Worm (Caenorhabditis elegans) whole organism, L2 larva: ENCODE data around the gene magu-2.

Experiments used
- Y55F3AM.14 ChIP-seq: fragments of 200-800 bp; sonication (Bioruptor generic); optimal IDR thresholded peaks from 2 replicates; lab custom pipeline; 2018; ENCODE audit warnings: mild to moderate bottlenecking, missing genetic modification characterization, missing compliant biosample characterization
- ZK546.5 ChIP-seq: sonication (generic microtip); optimal IDR thresholded peaks from 2 replicates; lab custom pipeline; 2017; ENCODE audit warnings: missing biosample characterization, missing genetic modification characterization
- ama-1 ChIP-seq: fragments of 150-350 bp; optimal IDR thresholded peaks from 2 replicates; lab custom pipeline; 2018; ENCODE audit warnings: inconsistent platforms
- elt-3 ChIP-seq: sonication (generic microtip); optimal IDR thresholded peaks from 2 replicates; lab custom pipeline; 2017; ENCODE audit warnings: missing biosample characterization, missing genetic modification characterization
- lin-13 ChIP-seq: fragments of 150-350 bp; optimal IDR thresholded peaks from 2 replicates; lab custom pipeline; 2014; ENCODE audit warnings: missing biosample characterization, missing genetic modification reagents, missing genetic modification characterization
- mdl-1 ChIP-seq, 2 experiments: fragments of 150-350 bp in 1 of 2; sonication (generic microtip) in 1 of 2; optimal IDR thresholded peaks; 2 replicates each; lab custom pipeline; 2017; ENCODE audit warnings: missing biosample characterization in 2 of 2, missing genetic modification characterization in 2 of 2
- skn-1 ChIP-seq: sonication (generic microtip); optimal IDR thresholded peaks from 2 replicates; lab custom pipeline; 2017; ENCODE audit warnings: missing biosample characterization, missing genetic modification characterization
- snpc-4 ChIP-seq: fragments of 150-350 bp; optimal IDR thresholded peaks from 2 replicates; lab custom pipeline; 2014; ENCODE audit warnings: missing biosample characterization, missing genetic modification characterization
- unc-62 ChIP-seq: fragments of 150-350 bp; optimal IDR thresholded peaks from 2 replicates; lab custom pipeline; 2014; ENCODE audit warnings: missing biosample characterization, missing genetic modification reagents, missing genetic modification characterization
- ztf-11 ChIP-seq: sonication (generic microtip); optimal IDR thresholded peaks from 2 replicates; lab custom pipeline; 2017; ENCODE audit warnings: missing biosample characterization, missing genetic modification characterization
- ztf-4 ChIP-seq: fragments of 150-350 bp; optimal IDR thresholded peaks from 2 replicates; lab custom pipeline; 2014; ENCODE audit warnings: missing biosample characterization, missing genetic modification characterization

DNA sequence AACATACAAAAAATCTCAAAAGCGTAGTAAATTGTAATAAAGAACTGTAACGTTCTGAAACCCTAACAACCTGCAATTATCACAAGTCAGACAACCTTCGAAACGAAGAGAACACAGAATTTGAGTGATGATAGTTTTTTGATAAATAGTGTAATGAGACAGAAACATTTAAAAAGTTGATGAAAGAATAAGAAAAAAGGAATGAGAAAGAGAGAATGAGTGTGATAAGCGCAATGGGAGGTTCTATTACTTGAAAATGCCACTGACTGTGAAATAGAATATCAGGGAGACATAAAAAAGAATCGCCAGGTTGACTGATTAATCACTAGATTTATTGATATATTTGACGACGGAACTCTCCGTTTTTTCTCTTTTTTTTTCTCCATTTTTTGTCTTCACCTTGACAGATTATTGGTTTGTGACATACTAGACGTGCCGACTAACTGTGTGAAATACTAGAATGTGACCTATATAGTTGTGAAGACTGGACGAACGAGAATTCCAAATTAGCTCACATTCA, 1.5 kb downstream of the magu-2 start:
- TF ChIP-seq snpc-4 (tag; lab: Kevin White, UChicago) (no peak), ZK546.5 (tag; lab: Kevin White, UChicago) (no peak), Y55F3AM.14 (GFP tag; lab: Kevin White, UChicago) (no peak), skn-1 (tag; lab: Kevin White, UChicago) (no peak), ztf-4 (tag; lab: Kevin White, UChicago) (no peak), mdl-1 (tag; optimal IDR thresholded peaks at IDR 0.05; lab: Kevin White, UChicago) (no peak), ama-1 (lab: Kevin White, UChicago) (no peak), elt-3 (tag; lab: Kevin White, UChicago) (no peak), ztf-11 (tag; lab: Kevin White, UChicago) (no peak), lin-13 (GFP tag; lab: Kevin White, UChicago) (no peak), unc-62 (GFP tag; lab: Kevin White, UChicago) (no peak)
